Fruit fly (Drosophila melanogaster) whole organism, prepupa: ENCODE results near the gene Prp40.

Source experiments
- CG11762 ChIP-seq: fragments of 200-800 bp; sonication (Bioruptor generic); optimal IDR thresholded peaks from 3 replicates; lab custom pipeline; 2016; ENCODE audit warnings: missing biosample characterization, missing genetic modification characterization; ENCODE audit not compliant: insufficient read depth
- CG11902 ChIP-seq: fragments of 200-800 bp; sonication (Bioruptor generic); optimal IDR thresholded peaks from 3 replicates; lab custom pipeline; 2016; ENCODE audit warnings: missing biosample characterization, missing genetic modification characterization
- CG4318 ChIP-seq: fragments of 200-800 bp; sonication (Bioruptor generic); optimal IDR thresholded peaks from 3 replicates; lab custom pipeline; 2017; ENCODE audit warnings: missing biosample characterization, mild to moderate bottlenecking, missing genetic modification characterization
- CG6276 ChIP-seq: fragments of 200-800 bp; sonication (Bioruptor generic); optimal IDR thresholded peaks from 2 replicates; lab custom pipeline; 2017; ENCODE audit warnings: missing biosample characterization, mild to moderate bottlenecking, missing genetic modification characterization
- CG6854 ChIP-seq: fragments of 200-800 bp; sonication (Bioruptor generic); optimal IDR thresholded peaks from 2 replicates; lab custom pipeline; 2017; ENCODE audit warnings: missing biosample characterization, mild to moderate bottlenecking, missing genetic modification characterization
- Eip93F ChIP-seq: fragments of 200-800 bp; sonication (Bioruptor generic); optimal IDR thresholded peaks from 2 replicates; lab custom pipeline; 2016; ENCODE audit warnings: missing biosample characterization, mild to moderate bottlenecking, missing genetic modification characterization
- Ets21C ChIP-seq: fragments of 200-800 bp; sonication (Bioruptor generic); optimal IDR thresholded peaks from 3 replicates; lab custom pipeline; 2016; ENCODE audit warnings: missing biosample characterization, missing genetic modification characterization
- Gug ChIP-seq: fragments of 200-800 bp; sonication (Bioruptor generic); IDR thresholded peaks from 2 replicates; pipeline ENCODE4 v1.3.6; 2022; ENCODE audit warnings: missing biosample characterization, missing genetic modification characterization
- Sox102F ChIP-seq: fragments of 200-800 bp; sonication (Bioruptor generic); optimal IDR thresholded peaks from 2 replicates; lab custom pipeline; 2016; ENCODE audit warnings: missing biosample characterization, mild to moderate bottlenecking, missing genetic modification characterization
- spab ChIP-seq: fragments of 200-800 bp; sonication (Bioruptor generic); optimal IDR thresholded peaks from 2 replicates; lab custom pipeline; 2017; ENCODE audit warnings: missing biosample characterization, mild to moderate bottlenecking, missing genetic modification characterization, missing genetic modification reagents

- TF ChIP-seq Sox102F (GFP tag; lab: Kevin White, UChicago): peak; percentile 85
- TF ChIP-seq spab (GFP tag; lab: Kevin White, UChicago): peak; percentile 61
- no peak for TF ChIP-seq CG4318 (GFP tag; lab: Kevin White, UChicago)
- TF ChIP-seq CG6854: peak; percentile 63
- TF ChIP-seq CG6276 (GFP tag; lab: Kevin White, UChicago): no peak
- TF ChIP-seq CG11902 (GFP tag; lab: Kevin White, UChicago): peak; percentile 77
- peak; percentile 62 for TF ChIP-seq CG11762
- peak; percentile 50 for TF ChIP-seq Eip93F (GFP tag; lab: Kevin White, UChicago)
- TF ChIP-seq Gug: no peak
- peak; percentile 81 for TF ChIP-seq Ets21C (GFP tag; lab: Kevin White, UChicago)
These were observed 11.5 kb upstream of the Prp40 start for dm6 chr2L:3011484-3011883.
